Fruit fly (Drosophila melanogaster) S2 (cell line): ENCODE results near the gene Rpn5.

Source experiments
- CG8478 ChIP-seq: fragments of >200 bp; optimal IDR thresholded peaks from 2 replicates; lab custom pipeline; 2018
- CTCF ChIP-seq, 2 experiments: fragments of >200 bp; optimal IDR thresholded peaks; 2 replicates each; lab custom pipeline; 2018

- TF ChIP-seq CG8478 (no peak), CTCF (optimal IDR thresholded peaks at IDR 0.05; lab: Kevin White, UChicago) (no peak)
Observed at dm6 chr3R:5791497-5791896, 2.2 kb downstream of the Rpn5 start, which contains the start of gene Hpf1.
